Worm (Caenorhabditis elegans) whole organism, midembryonic: ENCODE measurements around the gene C54F6.12.
"Not testable (repeated sequence)": the region's sequence is repeated elsewhere in the genome, so short reads cannot be mapped to it uniquely, and the experiment has no call there.

ENCODE experiments used
- T22C8.4 ChIP-seq: fragments of 200-800 bp; sonication (Bioruptor generic); IDR thresholded peaks from 2 replicates; pipeline ENCODE4 v1.3.6; 2022; ENCODE audit warnings: missing genetic modification characterization, missing compliant biosample characterization
- cog-1 ChIP-seq: sonication (generic microtip); optimal IDR thresholded peaks from 2 replicates; lab custom pipeline; 2016; ENCODE audit warnings: missing genetic modification characterization, missing compliant biosample characterization
- flt-1 ChIP-seq: fragments of 200-800 bp; sonication (Bioruptor generic); IDR thresholded peaks from 2 replicates; pipeline ENCODE4 v1.3.6; 2022; ENCODE audit warnings: missing genetic modification characterization, missing compliant biosample characterization
- klf-2 ChIP-seq: fragments of 200-800 bp; sonication (Bioruptor generic); conservative IDR thresholded peaks from 2 replicates; pipeline ENCODE4 v1.3.6; 2022; ENCODE audit warnings: missing genetic modification reagents, missing genetic modification characterization, missing compliant biosample characterization
- med-1 ChIP-seq: sonication (generic microtip); optimal IDR thresholded peaks from 2 replicates; lab custom pipeline; 2017; ENCODE audit warnings: missing genetic modification characterization, mild to moderate bottlenecking, missing compliant biosample characterization, antibody characterized with exemption, missing genetic modification reagents; ENCODE audit not compliant: insufficient read depth
- ref-1 ChIP-seq: fragments of 200-800 bp; sonication (Bioruptor generic); conservative IDR thresholded peaks from 2 replicates; pipeline ENCODE4 v1.3.6; 2022; ENCODE audit warnings: missing genetic modification reagents, missing genetic modification characterization, missing compliant biosample characterization
- tab-1 ChIP-seq: fragments of 200-800 bp; sonication (Bioruptor generic); IDR thresholded peaks from 2 replicates; pipeline ENCODE4 v1.3.6; 2022; ENCODE audit warnings: missing genetic modification characterization, missing compliant biosample characterization
- ztf-23 ChIP-seq: fragments of 200-800 bp; sonication (Bioruptor generic); IDR thresholded peaks from 2 replicates; pipeline ENCODE4 v1.3.6; 2022; ENCODE audit warnings: missing genetic modification reagents, missing genetic modification characterization, missing compliant biosample characterization
- ztf-29 ChIP-seq: fragments of 200-800 bp; sonication (Bioruptor generic); IDR thresholded peaks from 2 replicates; pipeline ENCODE4 v1.3.6; 2022; ENCODE audit warnings: missing genetic modification reagents, missing genetic modification characterization, missing compliant biosample characterization

The C54F6.12 gene

ce11 chrV:7525695-7526094 lies 12.2 kb downstream of the C54F6.12 start, which contains the start of gene C54F6.18:
TSS of gene C54F6.18 (plus strand) at chrV:7525995.
- no peak for TF ChIP-seq ref-1 (GFP tag; lab: Robert Waterston, UW)
- no peak for TF ChIP-seq tab-1 (GFP tag; lab: Robert Waterston, UW)
- no peak for TF ChIP-seq cog-1 (tag; lab: Kevin White, UChicago)
- TF ChIP-seq T22C8.4 (GFP tag; lab: Robert Waterston, UW): no peak
- no peak for TF ChIP-seq med-1 (GFP tag; lab: Kevin White, UChicago)
- TF ChIP-seq ztf-29 (GFP tag; lab: Robert Waterston, UW): no peak

ce11 chrV:7524447-7524846 lies 13.5 kb downstream of the C54F6.12 start, which contains the start of gene C54F6.20:
TSS of gene C54F6.20 (plus strand) at chrV:7524747.
- TF ChIP-seq klf-2 (GFP tag; lab: Robert Waterston, UW): no peak
- no peak for TF ChIP-seq ztf-29 (GFP tag; lab: Robert Waterston, UW)
- TF ChIP-seq ztf-23: no peak
- TF ChIP-seq ref-1 (GFP tag; lab: Robert Waterston, UW): no peak
- TF ChIP-seq tab-1 (GFP tag; lab: Robert Waterston, UW): no peak
- TF ChIP-seq med-1 (GFP tag; lab: Kevin White, UChicago): no peak
- no peak for TF ChIP-seq cog-1 (tag; lab: Kevin White, UChicago)
- no peak for TF ChIP-seq flt-1 (GFP tag; lab: Robert Waterston, UW)
- TF ChIP-seq T22C8.4 (GFP tag; lab: Robert Waterston, UW): no peak

ce11 chrV:7523392-7523791 lies 14.5 kb downstream of the C54F6.12 start, which contains the start of gene C54F6.6:
TSS of gene C54F6.6 (plus strand) at chrV:7523692.
- TF ChIP-seq T22C8.4 (GFP tag; lab: Robert Waterston, UW) (no peak), flt-1 (GFP tag; lab: Robert Waterston, UW) (no peak), ztf-29 (GFP tag; lab: Robert Waterston, UW) (no peak), ref-1 (GFP tag; lab: Robert Waterston, UW) (no peak), ztf-23 (no peak), tab-1 (GFP tag; lab: Robert Waterston, UW) (no peak), cog-1 (tag; lab: Kevin White, UChicago) (no peak), med-1 (GFP tag; lab: Kevin White, UChicago) (no peak), klf-2 (GFP tag; lab: Robert Waterston, UW) (no peak)

- TF ChIP-seq med-1 (GFP tag; lab: Kevin White, UChicago): no peak
- no peak for TF ChIP-seq cog-1 (tag; lab: Kevin White, UChicago)
- TF ChIP-seq ztf-29 (GFP tag; lab: Robert Waterston, UW): no peak
- TF ChIP-seq flt-1 (GFP tag; lab: Robert Waterston, UW): no peak
- TF ChIP-seq T22C8.4 (GFP tag; lab: Robert Waterston, UW): no peak
- no peak for TF ChIP-seq tab-1 (GFP tag; lab: Robert Waterston, UW)
- no peak for TF ChIP-seq klf-2 (GFP tag; lab: Robert Waterston, UW)
- no peak for TF ChIP-seq ztf-23
- TF ChIP-seq ref-1 (GFP tag; lab: Robert Waterston, UW): no peak
Observed at ce11 chrV:7522279-7522678, 15.6 kb downstream of the C54F6.12 start, which contains the start of gene C54F6.15. TSS of gene C54F6.15 (minus strand) at chrV:7522379.

ce11 chrV:7521304-7521703 lies 16.6 kb downstream of the C54F6.12 start:
- TF ChIP-seq T22C8.4 (GFP tag; lab: Robert Waterston, UW): no peak
- TF ChIP-seq ztf-29 (GFP tag; lab: Robert Waterston, UW): no peak
- no peak for TF ChIP-seq med-1 (GFP tag; lab: Kevin White, UChicago)
- TF ChIP-seq flt-1 (GFP tag; lab: Robert Waterston, UW): no peak

- TF ChIP-seq flt-1 (GFP tag; lab: Robert Waterston, UW): no peak
- no peak for TF ChIP-seq ztf-29 (GFP tag; lab: Robert Waterston, UW)
- TF ChIP-seq ref-1 (GFP tag; lab: Robert Waterston, UW): no peak
- no peak for TF ChIP-seq med-1 (GFP tag; lab: Kevin White, UChicago)
- no peak for TF ChIP-seq T22C8.4 (GFP tag; lab: Robert Waterston, UW)
- no peak for TF ChIP-seq klf-2 (GFP tag; lab: Robert Waterston, UW)
- no peak for TF ChIP-seq ztf-23
- TF ChIP-seq tab-1 (GFP tag; lab: Robert Waterston, UW): no peak
Observed at ce11 chrV:7520077-7520476, 17.8 kb downstream of the C54F6.12 start, which contains the start of gene srb-19. TSS of gene srb-19 (minus strand) at chrV:7520177.

ce11 chrV:7514939-7515338 lies 23.0 kb downstream of the C54F6.12 start, which contains the start of gene srb-18:
TSS of gene srb-18 (plus strand) at chrV:7515239.
- TF ChIP-seq tab-1 (GFP tag; lab: Robert Waterston, UW) (no peak), ztf-29 (GFP tag; lab: Robert Waterston, UW) (no peak), med-1 (GFP tag; lab: Kevin White, UChicago) (no peak), ref-1 (GFP tag; lab: Robert Waterston, UW) (no peak), ztf-23 (no peak), cog-1 (tag; lab: Kevin White, UChicago) (no peak), flt-1 (GFP tag; lab: Robert Waterston, UW) (no peak), T22C8.4 (GFP tag; lab: Robert Waterston, UW) (no peak), klf-2 (GFP tag; lab: Robert Waterston, UW) (no peak)

- TF ChIP-seq klf-2 (GFP tag; lab: Robert Waterston, UW); cog-1 (tag; lab: Kevin White, UChicago); ztf-29 (GFP tag; lab: Robert Waterston, UW): not testable (repeated sequence)
Observed at ce11 chrV:7511465-7511864, 26.5 kb downstream of the C54F6.12 start, which contains the start of gene nhr-171. TSS of gene nhr-171 (plus strand) at chrV:7511765.

- TF ChIP-seq med-1 (GFP tag; lab: Kevin White, UChicago) (no peak), tab-1 (GFP tag; lab: Robert Waterston, UW) (no peak), klf-2 (GFP tag; lab: Robert Waterston, UW) (no peak), ref-1 (GFP tag; lab: Robert Waterston, UW) (no peak), T22C8.4 (GFP tag; lab: Robert Waterston, UW) (no peak), ztf-29 (GFP tag; lab: Robert Waterston, UW) (no peak), cog-1 (tag; lab: Kevin White, UChicago) (no peak)
Observed at ce11 chrV:7508566-7509044, 29.3 kb downstream of the C54F6.12 start, which contains the start of the genes str-31 and nhr-172. TSS of gene str-31 (minus strand) at chrV:7508666. TSS of gene nhr-172 (plus strand) at chrV:7508994.
